Fruit fly (Drosophila melanogaster) whole organism, adult: ENCODE measurements around the gene CG44094.

Experiments
- CG11617 ChIP-seq: fragments of 200-800 bp; sonication (Bioruptor generic); optimal IDR thresholded peaks from 2 replicates; lab custom pipeline; 2017; ENCODE audit warnings: mild to moderate bottlenecking, missing biosample characterization, missing genetic modification reagents, missing genetic modification characterization
- CG14711 ChIP-seq: fragments of 200-800 bp; sonication (Bioruptor generic); optimal IDR thresholded peaks from 2 replicates; lab custom pipeline; 2018; ENCODE audit warnings: missing biosample characterization, mild to moderate bottlenecking, missing genetic modification characterization, moderate library complexity
- CG1620 ChIP-seq: fragments of 200-800 bp; sonication (Bioruptor generic); optimal IDR thresholded peaks from 2 replicates; lab custom pipeline; 2016; ENCODE audit warnings: missing biosample characterization, missing genetic modification characterization
- CG5204 ChIP-seq: fragments of 200-800 bp; sonication (Bioruptor generic); optimal IDR thresholded peaks from 2 replicates; lab custom pipeline; 2016; ENCODE audit warnings: missing biosample characterization, missing genetic modification characterization
- CG7045 ChIP-seq: fragments of 200-800 bp; sonication (Bioruptor generic); optimal IDR thresholded peaks from 2 replicates; lab custom pipeline; 2017; ENCODE audit warnings: missing biosample characterization, mild to moderate bottlenecking, missing genetic modification characterization
- CG7101 ChIP-seq: fragments of 200-800 bp; sonication (Bioruptor generic); optimal IDR thresholded peaks from 2 replicates; lab custom pipeline; 2018; ENCODE audit warnings: missing biosample characterization, mild to moderate bottlenecking, missing genetic modification characterization, moderate library complexity
- Clk ChIP-seq: fragments of 200-800 bp; sonication (Bioruptor generic); optimal IDR thresholded peaks from 2 replicates; lab custom pipeline; 2017; ENCODE audit warnings: missing biosample characterization, missing genetic modification characterization
- Crg-1 ChIP-seq: fragments of 200-800 bp; sonication (Bioruptor generic); optimal IDR thresholded peaks from 2 replicates; lab custom pipeline; 2016; ENCODE audit warnings: missing biosample characterization, missing genetic modification characterization
- bab1 ChIP-seq: fragments of 200-800 bp; sonication (Bioruptor generic); optimal IDR thresholded peaks from 3 replicates; lab custom pipeline; 2019; ENCODE audit warnings: missing biosample characterization, mild to moderate bottlenecking, missing genetic modification characterization, moderate library complexity
- cic ChIP-seq: fragments of 200-800 bp; sonication (Bioruptor generic); optimal IDR thresholded peaks from 2 replicates; lab custom pipeline; 2017; ENCODE audit warnings: missing biosample characterization, mild to moderate bottlenecking, missing genetic modification characterization, moderate library complexity
- cnc ChIP-seq, 2 experiments: fragments of >200 bp; optimal IDR thresholded peaks; 2 replicates each; lab custom pipeline; 2017
- kay ChIP-seq: fragments of 200-800 bp; sonication (Bioruptor generic); peaks from one replicate; lab custom pipeline; 2016; ENCODE audit warnings: missing biosample characterization, missing genetic modification characterization, borderline replicate concordance
- tj ChIP-seq: fragments of 200-800 bp; sonication (Bioruptor generic); optimal IDR thresholded peaks from 3 replicates; lab custom pipeline; 2017; ENCODE audit warnings: missing biosample characterization, mild to moderate bottlenecking, missing genetic modification characterization, moderate library complexity
- toe ChIP-seq: fragments of 200-800 bp; sonication (Bioruptor generic); optimal IDR thresholded peaks from 2 replicates; lab custom pipeline; 2016; ENCODE audit warnings: missing biosample characterization, missing genetic modification characterization

DNA sequence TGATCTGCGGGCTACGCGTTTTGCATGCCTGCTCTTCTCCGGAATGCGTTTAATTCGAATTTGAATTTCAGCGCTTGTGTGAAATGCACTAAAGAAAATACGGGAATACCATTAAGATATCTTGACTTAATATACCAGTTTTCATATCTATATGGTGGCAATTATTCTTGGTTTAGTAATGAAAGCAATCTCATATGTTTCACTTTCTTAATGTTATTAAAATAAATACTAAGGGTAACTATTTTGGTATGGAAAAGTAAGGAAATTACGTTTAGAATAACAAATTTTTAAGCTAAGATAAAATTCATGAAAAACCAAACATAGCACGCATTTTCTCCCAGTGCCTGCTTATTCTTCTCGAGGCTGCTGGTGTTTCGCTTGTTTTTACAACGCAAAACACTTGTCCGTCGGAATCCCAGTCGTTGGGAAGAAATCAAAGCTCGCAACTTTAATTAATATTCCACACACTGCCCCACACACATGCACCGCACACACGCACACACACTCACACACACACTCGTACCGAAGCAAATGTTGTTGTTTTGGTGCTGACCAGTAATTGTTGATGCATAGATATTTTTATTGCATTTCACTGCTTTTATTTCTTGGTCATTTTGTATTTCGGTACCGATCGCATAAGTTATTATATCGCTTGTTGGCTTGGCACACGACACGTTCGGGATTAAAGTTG lies 1.5 kb upstream of the CG44094 start:
- TF ChIP-seq Crg-1 (GFP tag; lab: Kevin White, UChicago) (no peak), tj (GFP tag; lab: Kevin White, UChicago) (no peak), kay (GFP tag; lab: Kevin White, UChicago) (no peak), CG7045 (GFP tag; lab: Kevin White, UChicago) (no peak), CG14711 (no peak), bab1 (GFP tag; lab: Kevin White, UChicago) (no peak), toe (GFP tag; lab: Kevin White, UChicago) (no peak), CG7101 (tag; lab: Kevin White, UChicago) (no peak), cnc (optimal IDR thresholded peaks at IDR 0.05; lab: Kevin White, UChicago) (no peak), CG5204 (GFP tag; lab: Kevin White, UChicago) (no peak), cic (GFP tag; lab: Kevin White, UChicago) (no peak), CG11617 (GFP tag; lab: Kevin White, UChicago) (no peak), CG1620 (GFP tag; lab: Kevin White, UChicago) (no peak), Clk (GFP tag; lab: Kevin White, UChicago) (no peak)
